Fruit fly (Drosophila melanogaster): ENCODE data around the gene S1P.

- TF ChIP-seq ttk (optimal IDR thresholded peaks at IDR 0.05) (no peak), insv (optimal IDR thresholded peaks at IDR 0.05) (no peak)
Measured at dm6 chr3L:21634152-21634689, 17.0 kb upstream of the S1P start, which contains the start of gene MED1.

Measured in Kc167 (cell line).